Worm (Caenorhabditis elegans): ENCODE results near the gene C02E7.7.

DNA sequence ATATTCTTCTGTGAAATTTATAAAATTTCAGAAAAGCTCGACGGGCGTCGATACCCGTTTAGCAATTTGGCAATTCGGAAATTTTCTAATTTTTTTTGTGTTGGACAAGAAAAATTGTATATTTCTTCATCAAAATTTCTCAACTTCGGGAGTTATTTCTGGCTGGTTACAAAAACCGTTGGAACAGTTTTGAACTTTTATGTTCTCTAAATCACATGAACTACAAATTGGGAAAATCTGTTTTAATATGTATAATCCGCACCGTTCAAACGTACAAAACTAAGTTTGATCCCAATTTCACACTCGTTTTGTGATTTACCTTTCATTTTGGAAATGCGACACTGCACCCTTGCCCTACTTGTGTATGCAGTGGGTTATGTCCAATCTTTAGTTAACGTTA is 33.0 kb downstream of the C02E7.7 start, which contains the start of gene T19H12.3:
- TF ChIP-seq klf-2 (GFP tag; conservative IDR thresholded peaks at IDR 0.05) (no peak), flt-1 (GFP tag; IDR thresholded peaks at IDR 0.05) (no peak), ref-1 (GFP tag; conservative IDR thresholded peaks at IDR 0.05) (no peak), tab-1 (GFP tag; IDR thresholded peaks at IDR 0.05) (no peak)

Measured in whole organism, midembryonic.